Fruit fly (Drosophila melanogaster) whole organism, embryonic: ENCODE results near the gene CG7916.

Source experiments
- Bteb2 ChIP-seq: fragments of 200-800 bp; sonication (Bioruptor generic); optimal IDR thresholded peaks from 2 replicates; lab custom pipeline; 2016; ENCODE audit warnings: missing biosample characterization, missing genetic modification characterization
- CG10654 ChIP-seq: fragments of 200-800 bp; sonication (Bioruptor generic); optimal IDR thresholded peaks from 2 replicates; lab custom pipeline; 2016; ENCODE audit warnings: missing biosample characterization, missing genetic modification characterization
- CG10979 ChIP-seq: fragments of 200-800 bp; sonication (Bioruptor generic); optimal IDR thresholded peaks from 2 replicates; lab custom pipeline; 2018; ENCODE audit warnings: missing biosample characterization, mild to moderate bottlenecking, missing genetic modification characterization, moderate library complexity
- CG11247 ChIP-seq: fragments of 200-800 bp; sonication (Bioruptor generic); IDR thresholded peaks from 2 replicates; pipeline ENCODE4 v1.3.6; 2022; ENCODE audit warnings: missing biosample characterization, missing genetic modification characterization
- CG11695 ChIP-seq: fragments of 200-800 bp; sonication (Bioruptor generic); IDR thresholded peaks from 3 replicates; pipeline ENCODE4 v1.3.6; 2022; ENCODE audit warnings: missing biosample characterization, missing genetic modification characterization
- CG11696 ChIP-seq: fragments of 200-800 bp; sonication (Bioruptor generic); IDR thresholded peaks from 2 replicates; pipeline ENCODE4 v1.3.6; 2022; ENCODE audit warnings: missing biosample characterization, missing genetic modification characterization
- CG13296 ChIP-seq: fragments of 200-800 bp; sonication (Bioruptor generic); optimal IDR thresholded peaks from 3 replicates; lab custom pipeline; 2018; ENCODE audit warnings: missing biosample characterization, mild to moderate bottlenecking, missing genetic modification characterization
- CG13424 ChIP-seq: fragments of 200-800 bp; sonication (Bioruptor generic); optimal IDR thresholded peaks from 2 replicates; lab custom pipeline; 2019; ENCODE audit warnings: missing biosample characterization, mild to moderate bottlenecking, missing genetic modification characterization, moderate library complexity
- CG15601 ChIP-seq: fragments of 200-800 bp; sonication (Bioruptor generic); optimal IDR thresholded peaks from 3 replicates; lab custom pipeline; 2019; ENCODE audit warnings: missing biosample characterization, mild to moderate bottlenecking, missing genetic modification characterization, moderate library complexity
- CG16813 ChIP-seq: fragments of 200-800 bp; sonication (Bioruptor generic); IDR thresholded peaks from 3 replicates; pipeline ENCODE4 v1.3.6; 2022; ENCODE audit warnings: missing biosample characterization, missing genetic modification characterization; ENCODE audit not compliant: partially characterized antibody
- CG17829 ChIP-seq: fragments of 200-800 bp; optimal IDR thresholded peaks from 2 replicates; lab custom pipeline; 2019; ENCODE audit warnings: missing biosample characterization, mild to moderate bottlenecking, missing genetic modification characterization, moderate library complexity
- CG42726 ChIP-seq: fragments of 200-800 bp; sonication (Bioruptor generic); IDR thresholded peaks from 2 replicates; pipeline ENCODE4 v1.3.6; 2022; ENCODE audit warnings: missing biosample characterization, missing genetic modification characterization; ENCODE audit not compliant: partially characterized antibody
- CG5245 ChIP-seq: fragments of 200-800 bp; sonication (Bioruptor generic); optimal IDR thresholded peaks from 3 replicates; lab custom pipeline; 2016; ENCODE audit warnings: missing biosample characterization, missing genetic modification characterization
- CG6654 ChIP-seq: fragments of 200-800 bp; sonication (Bioruptor generic); optimal IDR thresholded peaks from 2 replicates; lab custom pipeline; 2017; ENCODE audit warnings: missing biosample characterization, mild to moderate bottlenecking, missing genetic modification characterization
- CG6689 ChIP-seq: fragments of 200-800 bp; sonication (Bioruptor generic); IDR thresholded peaks from 2 replicates; pipeline ENCODE4 v1.3.6; 2022; ENCODE audit warnings: missing biosample characterization, missing genetic modification characterization
- CG7963 ChIP-seq: fragments of 200-800 bp; sonication (Bioruptor generic); IDR thresholded peaks from 3 replicates; pipeline ENCODE4 v1.3.6; 2022; ENCODE audit warnings: missing biosample characterization, missing genetic modification characterization; ENCODE audit not compliant: partially characterized antibody
- CG8388 ChIP-seq: fragments of 200-800 bp; sonication (Bioruptor generic); optimal IDR thresholded peaks from 2 replicates; lab custom pipeline; 2019; ENCODE audit warnings: missing biosample characterization, mild to moderate bottlenecking, missing genetic modification characterization, moderate library complexity
- H2.0 ChIP-seq: fragments of 200-800 bp; sonication (Bioruptor generic); IDR thresholded peaks from 2 replicates; pipeline ENCODE4 v1.3.6; 2022; ENCODE audit warnings: missing biosample characterization, missing genetic modification characterization
- HLH4C ChIP-seq: fragments of 200-800 bp; sonication (Bioruptor generic); IDR thresholded peaks from 3 replicates; pipeline ENCODE4 v1.3.6; 2022; ENCODE audit warnings: missing biosample characterization, missing genetic modification characterization; ENCODE audit not compliant: partially characterized antibody
- Lpt ChIP-seq: fragments of >200 bp; optimal IDR thresholded peaks from 2 replicates; lab custom pipeline; 2018; ENCODE audit warnings: missing biosample characterization, missing genetic modification characterization
- MBD-R2 ChIP-seq: fragments of 200-800 bp; sonication (Bioruptor generic); IDR thresholded peaks from 2 replicates; pipeline ENCODE4 v1.3.6; 2022; ENCODE audit warnings: missing biosample characterization, missing genetic modification characterization
- Mrtf ChIP-seq: fragments of 200-800 bp; sonication (Bioruptor generic); IDR thresholded peaks from 3 replicates; pipeline ENCODE4 v1.3.6; 2022; ENCODE audit warnings: missing biosample characterization, missing genetic modification characterization
- Oli ChIP-seq: fragments of 200-800 bp; sonication (Bioruptor generic); optimal IDR thresholded peaks from 2 replicates; lab custom pipeline; 2018; ENCODE audit warnings: missing biosample characterization, mild to moderate bottlenecking, missing genetic modification characterization, moderate library complexity
- Opbp ChIP-seq: fragments of 200-800 bp; sonication (Bioruptor generic); IDR thresholded peaks from 3 replicates; pipeline ENCODE4 v1.3.6; 2022; ENCODE audit warnings: missing biosample characterization, missing genetic modification characterization; ENCODE audit not compliant: partially characterized antibody
- Pdp1 ChIP-seq, 2 experiments: fragments of 200-800 bp; sonication (Bioruptor generic); optimal IDR thresholded peaks; 3 replicates each; lab custom pipeline; 2016; ENCODE audit warnings: missing biosample characterization in 2 of 2, missing genetic modification characterization in 2 of 2, mild to moderate bottlenecking in 1 of 2, moderate library complexity in 1 of 2
- ab ChIP-seq: fragments of 200-800 bp; sonication (Bioruptor generic); optimal IDR thresholded peaks from 2 replicates; lab custom pipeline; 2016; ENCODE audit warnings: missing biosample characterization, missing genetic modification characterization
- ash1 ChIP-seq: fragments of 200-800 bp; sonication (Bioruptor generic); optimal IDR thresholded peaks from 2 replicates; lab custom pipeline; 2018; ENCODE audit warnings: missing biosample characterization, mild to moderate bottlenecking, missing genetic modification characterization
- bsh ChIP-seq, 2 experiments: fragments of 200-800 bp; sonication (Bioruptor generic); optimal IDR thresholded peaks; 2 replicates each; lab custom pipeline; 2017 to 2018; ENCODE audit warnings: mild to moderate bottlenecking in 2 of 2, missing biosample characterization in 2 of 2, missing genetic modification characterization in 2 of 2, moderate library complexity in 1 of 2
- cad ChIP-seq: fragments of >200 bp; optimal IDR thresholded peaks from 2 replicates; lab custom pipeline; 2017; ENCODE audit warnings: missing biosample characterization, missing genetic modification characterization
- dm ChIP-seq: fragments of 200-800 bp; sonication (Bioruptor generic); optimal IDR thresholded peaks from 3 replicates; lab custom pipeline; 2016; ENCODE audit warnings: missing biosample characterization, missing genetic modification characterization
- dmrt11E ChIP-seq: fragments of 200-800 bp; sonication (Bioruptor generic); optimal IDR thresholded peaks from 3 replicates; lab custom pipeline; 2018; ENCODE audit warnings: missing biosample characterization, mild to moderate bottlenecking, missing genetic modification characterization, moderate library complexity
- en ChIP-seq: fragments of 200-800 bp; sonication (Bioruptor generic); optimal IDR thresholded peaks from 2 replicates; lab custom pipeline; 2016; ENCODE audit warnings: missing biosample characterization, missing genetic modification characterization
- esg ChIP-seq: fragments of 200-800 bp; sonication (Bioruptor generic); conservative IDR thresholded peaks from 2 replicates; pipeline ENCODE4 v1.3.6; 2022; ENCODE audit warnings: missing biosample characterization, missing genetic modification characterization
- eve ChIP-seq, 2 experiments: fragments of >200 bp; optimal IDR thresholded peaks; 2 replicates each; lab custom pipeline; 2017; ENCODE audit warnings: missing biosample characterization in 2 of 2, missing genetic modification characterization in 2 of 2
- gcm ChIP-seq: fragments of 200-800 bp; sonication (Bioruptor generic); optimal IDR thresholded peaks from 2 replicates; lab custom pipeline; 2019; ENCODE audit warnings: missing biosample characterization, mild to moderate bottlenecking, missing genetic modification characterization, moderate library complexity
- grau ChIP-seq: fragments of 200-800 bp; optimal IDR thresholded peaks from 3 replicates; lab custom pipeline; 2019; ENCODE audit warnings: missing biosample characterization, mild to moderate bottlenecking, missing genetic modification characterization, moderate library complexity
- knrl ChIP-seq: fragments of 200-800 bp; sonication (Bioruptor generic); IDR thresholded peaks from 3 replicates; pipeline ENCODE4 v1.3.6; 2022; ENCODE audit warnings: missing biosample characterization, missing genetic modification characterization; ENCODE audit not compliant: partially characterized antibody
- lov ChIP-seq, 2 experiments: fragments of 200-800 bp in 1 of 2; fragments of >200 bp in 1 of 2; sonication (Bioruptor generic) in 1 of 2; IDR thresholded peaks in 1 of 2; optimal IDR thresholded peaks in 1 of 2; 2 replicates in 1 of 2; 3 replicates in 1 of 2; pipeline versions ENCODE4 v1.3.6 to Lab custom; 2017 to 2022; ENCODE audit warnings: missing biosample characterization in 1 of 2, missing genetic modification characterization in 1 of 2
- maf-S ChIP-seq: fragments of 200-800 bp; sonication (Bioruptor generic); optimal IDR thresholded peaks from 2 replicates; lab custom pipeline; 2016; ENCODE audit warnings: missing biosample characterization, missing genetic modification characterization
- pzg ChIP-seq: fragments of 200-800 bp; sonication (Bioruptor generic); optimal IDR thresholded peaks from 3 replicates; lab custom pipeline; 2018; ENCODE audit warnings: missing biosample characterization, mild to moderate bottlenecking, missing genetic modification characterization, moderate library complexity
- row ChIP-seq: fragments of 200-800 bp; sonication (Bioruptor generic); IDR thresholded peaks from 3 replicates; pipeline ENCODE4 v1.3.6; 2022; ENCODE audit warnings: missing biosample characterization, missing genetic modification characterization
- sc ChIP-seq, 3 experiments: fragments of >200 bp in 2 of 3; fragments of 200-800 bp in 1 of 3; sonication (Bioruptor generic) in 1 of 3; optimal IDR thresholded peaks; 2 replicates in 2 of 3; 3 replicates in 1 of 3; lab custom pipeline; 2017; ENCODE audit warnings: mild to moderate bottlenecking in 1 of 3, missing biosample characterization in 1 of 3, missing genetic modification characterization in 1 of 3, missing genetic modification reagents in 1 of 3
- sens ChIP-seq: fragments of 200-800 bp; sonication (Bioruptor generic); peaks from one replicate; lab custom pipeline; 2016; ENCODE audit warnings: missing biosample characterization, missing genetic modification characterization
- stwl ChIP-seq: fragments of 200-800 bp; sonication (Bioruptor generic); optimal IDR thresholded peaks from 3 replicates; lab custom pipeline; 2018; ENCODE audit warnings: missing biosample characterization, mild to moderate bottlenecking, missing genetic modification characterization, moderate library complexity
- toy ChIP-seq: fragments of 200-800 bp; sonication (Bioruptor generic); IDR thresholded peaks from 2 replicates; pipeline ENCODE4 v1.3.6; 2022; ENCODE audit warnings: missing biosample characterization, missing genetic modification characterization
- vvl ChIP-seq: fragments of 200-800 bp; sonication (Bioruptor generic); IDR thresholded peaks from 2 replicates; pipeline ENCODE4 v1.3.6; 2022; ENCODE audit warnings: missing biosample characterization, missing genetic modification characterization

The CG7916 gene

dm6 chr2L:13889934-13890333, 43.4 kb downstream of the CG7916 start:
- TF ChIP-seq esg (GFP tag; lab: Robert Waterston, UW) (no peak), CG16813 (GFP tag; lab: Robert Waterston, UW) (no peak), Pdp1 (GFP tag; optimal IDR thresholded peaks at IDR 0.05; lab: Kevin White, UChicago) (peak in 1 of 2 experiments; percentile 82)
- TF ChIP-seq, all 482 proteins: peak for 1

- TF ChIP-seq HLH4C (GFP tag; lab: Robert Waterston, UW): 0 out of 3 replicates have a peak, but pooled peaks have one; percentile 11
- no peak for TF ChIP-seq toy (GFP tag; lab: Robert Waterston, UW)
- peak; percentile 84 for TF ChIP-seq lov (optimal IDR thresholded peaks at IDR 0.05; lab: Kevin White, UChicago)
- no peak for TF ChIP-seq lov (GFP tag; IDR thresholded peaks at IDR 0.05; lab: Robert Waterston, UW)
- peak; percentile 27 for TF ChIP-seq stwl (tag; lab: Kevin White, UChicago)
- TF ChIP-seq CG6654 (GFP tag; lab: Kevin White, UChicago): peak; percentile 99
- TF ChIP-seq grau: peak; percentile 20
- TF ChIP-seq CG15601 (tag; lab: Kevin White, UChicago): no peak
- TF ChIP-seq CG13296 (GFP tag; lab: Kevin White, UChicago): no peak
- TF ChIP-seq knrl: 0 out of 3 replicates have a peak, but pooled peaks have one; percentile 22
- TF ChIP-seq sc (optimal IDR thresholded peaks at IDR 0.05; lab: Kevin White, UChicago): no peak
- no peak for TF ChIP-seq sc (GFP tag; optimal IDR thresholded peaks at IDR 0.05; lab: Kevin White, UChicago)
- TF ChIP-seq Opbp (GFP tag; lab: Robert Waterston, UW): peak; percentile 34; the same call in 1 of the 3 replicates
- TF ChIP-seq pzg: no peak
- peak; percentile 2 for TF ChIP-seq dm (GFP tag; lab: Kevin White, UChicago)
- no peak for TF ChIP-seq ash1 (GFP tag; lab: Kevin White, UChicago)
- TF ChIP-seq Pdp1 (GFP tag; optimal IDR thresholded peaks at IDR 0.05; lab: Kevin White, UChicago): peak in 1 of 2 experiments; percentile 78
- TF ChIP-seq cad (GFP tag; lab: Kevin White, UChicago): peak; percentile 93
- no peak for TF ChIP-seq Lpt (GFP tag; lab: Kevin White, UChicago)
- TF ChIP-seq CG7963 (GFP tag; lab: Robert Waterston, UW): 0 out of 3 replicates have a peak, but pooled peaks have one; percentile 43
Measured at dm6 chr2L:13892826-13893225, 46.3 kb downstream of the CG7916 start.

dm6 chr2L:13893439-13893838, 46.9 kb downstream of the CG7916 start:
- TF ChIP-seq CG11696 (GFP tag; lab: Robert Waterston, UW) (peak; percentile 86), en (GFP tag; lab: Kevin White, UChicago) (no peak), bsh (GFP tag; optimal IDR thresholded peaks at IDR 0.05; lab: Kevin White, UChicago) (peak in 1 of 2 experiments; percentile 40), CG8388 (GFP tag; lab: Kevin White, UChicago) (peak; percentile 28), ab (no peak), Bteb2 (GFP tag; lab: Kevin White, UChicago) (no peak), gcm (GFP tag; lab: Kevin White, UChicago) (peak; percentile 60), Mrtf (GFP tag; lab: Robert Waterston, UW) (no peak), MBD-R2 (GFP tag; lab: Robert Waterston, UW) (no peak), CG10654 (GFP tag; lab: Kevin White, UChicago) (no peak), CG5245 (GFP tag; lab: Kevin White, UChicago) (no peak), maf-S (GFP tag; lab: Kevin White, UChicago) (no peak), row (peak; percentile 58), CG13424 (tag; lab: Kevin White, UChicago) (peak; percentile 31), sens (peak; percentile 52), CG42726 (no peak), CG11695 (GFP tag; lab: Robert Waterston, UW) (peak; percentile 41; the same call in 1 of the 3 replicates), H2.0 (GFP tag; lab: Robert Waterston, UW) (no peak), CG10979 (tag; lab: Kevin White, UChicago) (peak; percentile 68), CG11247 (GFP tag; lab: Robert Waterston, UW) (no peak), vvl (GFP tag; lab: Robert Waterston, UW) (peak; percentile 44; the same call in 1 of the 2 replicates), Oli (peak; percentile 30), CG17829 (tag; lab: Kevin White, UChicago) (peak; percentile 40), eve (GFP tag; optimal IDR thresholded peaks at IDR 0.05; lab: Kevin White, UChicago) (no peak), CG6689 (GFP tag; lab: Robert Waterston, UW) (peak; percentile 37), dmrt11E (peak; percentile 17)
